Fruit fly (Drosophila melanogaster): ENCODE results near the gene Arl8.

Gene Arl8

dm6 chr3R:8119457-8120337, 6.7 kb upstream of the Arl8 start (continued):
- peak; percentile 70 for TF ChIP-seq pdm3 (GFP tag; optimal IDR thresholded peaks at IDR 0.05)
- no peak for TF ChIP-seq Gug (GFP tag; IDR thresholded peaks at IDR 0.05)
- TF ChIP-seq lz (GFP tag; optimal IDR thresholded peaks at IDR 0.05), result peak; percentile 70
- peak; percentile 76 for TF ChIP-seq CG8119 (GFP tag; IDR thresholded peaks at IDR 0.05)
- TF ChIP-seq CG8319 (GFP tag; optimal IDR thresholded peaks at IDR 0.05), result peak; percentile 50
- TF ChIP-seq eg (GFP tag; IDR thresholded peaks at IDR 0.05), result peak; percentile 59; the same call in 2 of the 3 replicates
- peak; percentile 87 for TF ChIP-seq esn (GFP tag; optimal IDR thresholded peaks at IDR 0.05)
- peak; percentile 14 to 28 for TF ChIP-seq salr (GFP tag; optimal IDR thresholded peaks at IDR 0.05)
- peak; percentile 60 for TF ChIP-seq Sox15 (GFP tag; optimal IDR thresholded peaks at IDR 0.05)
- TF ChIP-seq CG6808 (GFP tag; optimal IDR thresholded peaks at IDR 0.05), result peak; percentile 60

DNA sequence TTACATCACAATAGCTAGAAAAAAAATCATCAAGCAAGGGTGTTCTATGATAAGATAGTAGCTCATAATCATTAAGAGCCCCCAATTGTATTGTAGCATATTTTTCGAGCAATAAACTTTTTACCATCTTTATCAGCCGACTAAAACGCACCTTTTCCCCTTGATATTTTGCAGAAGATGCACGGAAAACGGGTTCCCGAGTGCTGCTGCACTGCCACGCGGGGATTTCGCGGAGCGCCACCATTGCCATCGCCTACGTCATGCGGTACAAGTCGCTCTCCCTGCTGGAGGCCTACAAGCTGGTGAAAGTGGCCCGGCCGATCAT, 6.1 kb upstream of the Arl8 start:
- TF ChIP-seq cyc (GFP tag; optimal IDR thresholded peaks at IDR 0.05), result peak; percentile 22
- TF ChIP-seq CG3032 (tag; optimal IDR thresholded peaks at IDR 0.05), result peak; percentile 11
- no peak for TF ChIP-seq fd85E (GFP tag; optimal IDR thresholded peaks at IDR 0.05)
- peak; percentile 21 for TF ChIP-seq CG10631 (GFP tag; optimal IDR thresholded peaks at IDR 0.05)
- TF ChIP-seq CG8319 (GFP tag; optimal IDR thresholded peaks at IDR 0.05), result peak; percentile 41
- TF ChIP-seq CG3919 (GFP tag; optimal IDR thresholded peaks at IDR 0.05), result peak; percentile 51
- no peak for TF ChIP-seq CG6808 (GFP tag; optimal IDR thresholded peaks at IDR 0.05)
- peak; percentile 7 for TF ChIP-seq net (GFP tag; optimal IDR thresholded peaks at IDR 0.05)
- no peak for TF ChIP-seq ss (GFP tag; optimal IDR thresholded peaks at IDR 0.05)
- TF ChIP-seq Hr4 (GFP tag; optimal IDR thresholded peaks at IDR 0.05), result peak; percentile 31
- TF ChIP-seq CG31627 (GFP tag; optimal IDR thresholded peaks at IDR 0.05), result peak; percentile 31
- TF ChIP-seq OdsH (GFP tag; optimal IDR thresholded peaks at IDR 0.05), result peak; percentile 73
- peak; percentile 34 for TF ChIP-seq CG32006 (GFP tag; optimal IDR thresholded peaks at IDR 0.05)
- TF ChIP-seq CG16779 (tag; optimal IDR thresholded peaks at IDR 0.05), result no peak
- TF ChIP-seq CG11902 (GFP tag; optimal IDR thresholded peaks at IDR 0.05), result peak; percentile 25
- peak; percentile 86 for TF ChIP-seq Eip78C (GFP tag)
- peak; percentile 52 for TF ChIP-seq CG11762 (GFP tag; optimal IDR thresholded peaks at IDR 0.05; ENCODE audit: insufficient read depth)

- no peak for TF ChIP-seq fd85E (GFP tag; optimal IDR thresholded peaks at IDR 0.05)
- peak; percentile 59 for TF ChIP-seq CG3919 (GFP tag; optimal IDR thresholded peaks at IDR 0.05)
- TF ChIP-seq spab (GFP tag; optimal IDR thresholded peaks at IDR 0.05), result no peak
- TF ChIP-seq CG6792 (GFP tag; optimal IDR thresholded peaks at IDR 0.05), result peak; percentile 32
- TF ChIP-seq Eip75B (GFP tag; optimal IDR thresholded peaks at IDR 0.05), result peak; percentile 44
- TF ChIP-seq ss (GFP tag; optimal IDR thresholded peaks at IDR 0.05), result no peak
- TF ChIP-seq eg (GFP tag; IDR thresholded peaks at IDR 0.05), result no peak
- no peak for TF ChIP-seq Gug (GFP tag; IDR thresholded peaks at IDR 0.05)
- TF ChIP-seq CG8632 (GFP tag; optimal IDR thresholded peaks at IDR 0.05), result no peak
- TF ChIP-seq achi (GFP tag; optimal IDR thresholded peaks at IDR 0.05), result peak; percentile 3
- peak; percentile 28 for TF ChIP-seq dsx (GFP tag; optimal IDR thresholded peaks at IDR 0.05; ENCODE audit: poor library complexity, severe bottlenecking)
- TF ChIP-seq salr (GFP tag; optimal IDR thresholded peaks at IDR 0.05), result no peak
- TF ChIP-seq Ets21C (GFP tag; optimal IDR thresholded peaks at IDR 0.05), result peak; percentile 61
- TF ChIP-seq OdsH (GFP tag; optimal IDR thresholded peaks at IDR 0.05), result peak; percentile 64
- no peak for TF ChIP-seq CG6276 (GFP tag; optimal IDR thresholded peaks at IDR 0.05)
- peak; percentile 65 for TF ChIP-seq cyc (GFP tag; optimal IDR thresholded peaks at IDR 0.05)
- TF ChIP-seq CG9139 (GFP tag; optimal IDR thresholded peaks at IDR 0.05), result no peak
- peak; percentile 48 for TF ChIP-seq CG10631 (GFP tag; optimal IDR thresholded peaks at IDR 0.05)
- peak; percentile 65 for TF ChIP-seq Sox14 (GFP tag; optimal IDR thresholded peaks at IDR 0.05)
- TF ChIP-seq CG6854 (GFP tag; optimal IDR thresholded peaks at IDR 0.05), result no peak
- peak; percentile 69 for TF ChIP-seq Eip93F (GFP tag; optimal IDR thresholded peaks at IDR 0.05)
- TF ChIP-seq Hr39 (GFP tag; optimal IDR thresholded peaks at IDR 0.05), result peak; percentile 51
- no peak for TF ChIP-seq CG15336 (GFP tag; IDR thresholded peaks at IDR 0.05)
- TF ChIP-seq Eip78C (GFP tag), result peak; percentile 69
- TF ChIP-seq CG7368 (GFP tag; optimal IDR thresholded peaks at IDR 0.05), result no peak
- TF ChIP-seq CG4318 (GFP tag; optimal IDR thresholded peaks at IDR 0.05), result peak; percentile 5
- peak; percentile 14 for TF ChIP-seq net (GFP tag; optimal IDR thresholded peaks at IDR 0.05)
- TF ChIP-seq lz (GFP tag; optimal IDR thresholded peaks at IDR 0.05), result peak; percentile 57
- peak; percentile 31 for TF ChIP-seq Sox102F (GFP tag; optimal IDR thresholded peaks at IDR 0.05)
- no peak for TF ChIP-seq Hr38 (GFP tag; optimal IDR thresholded peaks at IDR 0.05)
- TF ChIP-seq CG3032 (tag; optimal IDR thresholded peaks at IDR 0.05), result peak; percentile 55
- no peak for TF ChIP-seq Sox15 (GFP tag; optimal IDR thresholded peaks at IDR 0.05)
Measured at dm6 chr3R:8122198-8122970, 4.0 kb upstream of the Arl8 start, which contains the start of gene CG7878. TSS of gene CG7878 (plus strand) at chr3R:8122725.
